Worm (Caenorhabditis elegans) whole organism, late embryonic: ENCODE results near the gene mrps-17.

ENCODE experiments used
- C08G9.2 ChIP-seq: sonication (generic microtip); optimal IDR thresholded peaks from 2 replicates; lab custom pipeline; 2016; ENCODE audit warnings: mild to moderate bottlenecking, missing genetic modification characterization, moderate library complexity, missing compliant biosample characterization
- C38D4.7 ChIP-seq: fragments of 200-800 bp; sonication (Bioruptor generic); optimal IDR thresholded peaks from 2 replicates; lab custom pipeline; 2018; ENCODE audit warnings: mild to moderate bottlenecking, missing genetic modification characterization, moderate library complexity, missing compliant biosample characterization
- K02D7.2 ChIP-seq: sonication (generic microtip); optimal IDR thresholded peaks from 2 replicates; lab custom pipeline; 2017; ENCODE audit warnings: mild to moderate bottlenecking, missing genetic modification characterization, missing compliant biosample characterization
- K09A11.1 ChIP-seq: sonication (generic microtip); optimal IDR thresholded peaks from 2 replicates; lab custom pipeline; 2017; ENCODE audit warnings: antibody characterized with exemption, mild to moderate bottlenecking, missing genetic modification characterization, missing compliant biosample characterization; ENCODE audit not compliant: insufficient read depth
- Y22D7AL.16 ChIP-seq: sonication (generic microtip); optimal IDR thresholded peaks from 2 replicates; lab custom pipeline; 2016; ENCODE audit warnings: missing genetic modification characterization, missing compliant biosample characterization
- ahr-1 ChIP-seq: sonication (generic microtip); optimal IDR thresholded peaks from 2 replicates; lab custom pipeline; 2016; ENCODE audit warnings: missing genetic modification characterization, missing compliant biosample characterization
- ama-1 ChIP-seq: fragments of 150-350 bp; optimal IDR thresholded peaks from 2 replicates; lab custom pipeline; 2014
- ceh-14 ChIP-seq: sonication (generic microtip); optimal IDR thresholded peaks from 2 replicates; lab custom pipeline; 2016; ENCODE audit warnings: missing genotype, missing genetic modification characterization, missing compliant biosample characterization
- ceh-18 ChIP-seq: sonication (generic microtip); optimal IDR thresholded peaks from 2 replicates; lab custom pipeline; 2016; ENCODE audit warnings: missing genetic modification characterization, missing compliant biosample characterization
- ceh-2 ChIP-seq: sonication (generic microtip); optimal IDR thresholded peaks from 2 replicates; lab custom pipeline; 2016; ENCODE audit warnings: missing genotype, missing genetic modification characterization, missing compliant biosample characterization
- ceh-24 ChIP-seq: sonication (generic microtip); optimal IDR thresholded peaks from 2 replicates; lab custom pipeline; 2016; ENCODE audit warnings: mild to moderate bottlenecking, missing genetic modification characterization, missing compliant biosample characterization
- ceh-30 ChIP-seq: fragments of 150-350 bp; optimal IDR thresholded peaks from 2 replicates; lab custom pipeline; 2014; ENCODE audit warnings: missing biosample characterization, missing genetic modification characterization
- ceh-31 ChIP-seq: sonication (generic microtip); optimal IDR thresholded peaks from 2 replicates; lab custom pipeline; 2016; ENCODE audit warnings: missing genetic modification characterization, missing compliant biosample characterization
- ceh-34 ChIP-seq: sonication (generic microtip); optimal IDR thresholded peaks from 2 replicates; lab custom pipeline; 2016; ENCODE audit warnings: mild to moderate bottlenecking, missing genetic modification characterization, missing compliant biosample characterization
- ceh-48 ChIP-seq: sonication (generic microtip); optimal IDR thresholded peaks from 2 replicates; lab custom pipeline; 2016; ENCODE audit warnings: missing genetic modification characterization, inconsistent platforms, missing compliant biosample characterization
- ceh-9 ChIP-seq: sonication (generic microtip); optimal IDR thresholded peaks from 2 replicates; lab custom pipeline; 2016; ENCODE audit warnings: mild to moderate bottlenecking, missing genetic modification characterization, inconsistent platforms, missing compliant biosample characterization
- che-1 ChIP-seq: sonication (generic microtip); optimal IDR thresholded peaks from 2 replicates; lab custom pipeline; 2016; ENCODE audit warnings: mild to moderate bottlenecking, missing genetic modification characterization, missing compliant biosample characterization
- elt-2 ChIP-seq: sonication (generic microtip); optimal IDR thresholded peaks from 2 replicates; lab custom pipeline; 2016; ENCODE audit warnings: missing genetic modification reagents, missing genetic modification characterization, missing compliant biosample characterization
- elt-4 ChIP-seq: sonication (generic microtip); optimal IDR thresholded peaks from 2 replicates; lab custom pipeline; 2016; ENCODE audit warnings: missing genetic modification characterization, missing compliant biosample characterization
- ets-4 ChIP-seq: sonication (generic microtip); optimal IDR thresholded peaks from 2 replicates; lab custom pipeline; 2016; ENCODE audit warnings: missing genetic modification characterization, missing compliant biosample characterization
- eyg-1 ChIP-seq: sonication (generic microtip); optimal IDR thresholded peaks from 2 replicates; lab custom pipeline; 2016; ENCODE audit warnings: missing genotype, missing genetic modification characterization, missing compliant biosample characterization
- fax-1 ChIP-seq: sonication (generic microtip); optimal IDR thresholded peaks from 2 replicates; lab custom pipeline; 2016; ENCODE audit warnings: missing genotype, missing genetic modification characterization, missing compliant biosample characterization
- fkh-10 ChIP-seq: fragments of 150-350 bp; optimal IDR thresholded peaks from 2 replicates; lab custom pipeline; 2014; ENCODE audit warnings: missing biosample characterization, missing genetic modification reagents, missing genetic modification characterization
- fkh-6 ChIP-seq: sonication (generic microtip); optimal IDR thresholded peaks from 2 replicates; lab custom pipeline; 2016; ENCODE audit warnings: missing genetic modification characterization, missing compliant biosample characterization
- gmeb-2 ChIP-seq: sonication (generic microtip); optimal IDR thresholded peaks from 2 replicates; lab custom pipeline; 2016; ENCODE audit warnings: missing genetic modification characterization, inconsistent platforms, missing compliant biosample characterization
- hlh-13 ChIP-seq: fragments of 200-800 bp; sonication (Bioruptor generic); optimal IDR thresholded peaks from 2 replicates; lab custom pipeline; 2018; ENCODE audit warnings: mild to moderate bottlenecking, missing genetic modification characterization, missing compliant biosample characterization
- hlh-15 ChIP-seq: sonication (generic microtip); optimal IDR thresholded peaks from 2 replicates; lab custom pipeline; 2016; ENCODE audit warnings: missing genetic modification characterization, missing compliant biosample characterization
- hlh-30 ChIP-seq: sonication (generic microtip); optimal IDR thresholded peaks from 2 replicates; lab custom pipeline; 2017; ENCODE audit warnings: antibody characterized with exemption, missing genetic modification characterization, missing compliant biosample characterization; ENCODE audit not compliant: insufficient read depth
- hlh-8 ChIP-seq: sonication (generic microtip); optimal IDR thresholded peaks from 2 replicates; lab custom pipeline; 2016; ENCODE audit warnings: missing genotype, missing genetic modification characterization, missing compliant biosample characterization
- madf-2 ChIP-seq: sonication (generic microtip); optimal IDR thresholded peaks from 2 replicates; lab custom pipeline; 2017; ENCODE audit warnings: missing genetic modification characterization, missing compliant biosample characterization
- mec-3 ChIP-seq: sonication (generic microtip); optimal IDR thresholded peaks from 2 replicates; lab custom pipeline; 2016; ENCODE audit warnings: borderline replicate concordance, missing genetic modification characterization, missing compliant biosample characterization
- nhr-11 ChIP-seq: fragments of 150-350 bp; optimal IDR thresholded peaks from 2 replicates; lab custom pipeline; 2014; ENCODE audit warnings: missing biosample characterization, missing genetic modification characterization
- pax-1 ChIP-seq: fragments of 150-350 bp; optimal IDR thresholded peaks from 2 replicates; lab custom pipeline; 2014; ENCODE audit warnings: missing biosample characterization, missing genetic modification characterization
- pqm-1 ChIP-seq: sonication (generic microtip); optimal IDR thresholded peaks from 2 replicates; lab custom pipeline; 2016; ENCODE audit warnings: missing genetic modification characterization, missing compliant biosample characterization
- pros-1 ChIP-seq: fragments of 150-350 bp; optimal IDR thresholded peaks from 2 replicates; lab custom pipeline; 2014; ENCODE audit warnings: missing biosample characterization, missing genetic modification reagents, missing genetic modification characterization
- ref-2 ChIP-seq: sonication (generic microtip); optimal IDR thresholded peaks from 2 replicates; lab custom pipeline; 2016; ENCODE audit warnings: missing genetic modification characterization, missing compliant biosample characterization
- rnt-1 ChIP-seq: sonication (generic microtip); optimal IDR thresholded peaks from 2 replicates; lab custom pipeline; 2016; ENCODE audit warnings: missing genetic modification characterization, missing compliant biosample characterization
- sdc-2 ChIP-seq: sonication (generic microtip); optimal IDR thresholded peaks from 2 replicates; lab custom pipeline; 2016; ENCODE audit warnings: missing genotype, missing genetic modification characterization, missing compliant biosample characterization
- sox-4 ChIP-seq: sonication (generic microtip); optimal IDR thresholded peaks from 2 replicates; lab custom pipeline; 2017; ENCODE audit warnings: mild to moderate bottlenecking, missing genetic modification characterization, inconsistent platforms, missing compliant biosample characterization
- tbx-7 ChIP-seq: sonication (generic microtip); optimal IDR thresholded peaks from 2 replicates; lab custom pipeline; 2016; ENCODE audit warnings: missing genotype, missing genetic modification characterization, missing compliant biosample characterization
- ttx-3 ChIP-seq: sonication (generic microtip); optimal IDR thresholded peaks from 2 replicates; lab custom pipeline; 2016; ENCODE audit warnings: missing genetic modification reagents, missing genetic modification characterization, missing compliant biosample characterization
- unc-3 ChIP-seq, 2 experiments: fragments of 200-800 bp in 1 of 2; sonication (Bioruptor generic) in 1 of 2; sonication (generic microtip) in 1 of 2; conservative IDR thresholded peaks in 1 of 2; optimal IDR thresholded peaks in 1 of 2; 2 replicates each; pipeline versions ENCODE4 v1.3.6 to Lab custom; 2016 to 2022; ENCODE audit warnings: missing compliant biosample characterization in 2 of 2, missing genetic modification characterization in 2 of 2, missing genetic modification reagents in 1 of 2
- unc-42 ChIP-seq: sonication (generic microtip); optimal IDR thresholded peaks from 2 replicates; lab custom pipeline; 2016; ENCODE audit warnings: missing genotype, missing genetic modification characterization, missing compliant biosample characterization
- unc-55 ChIP-seq: sonication (generic microtip); optimal IDR thresholded peaks from 2 replicates; lab custom pipeline; 2017; ENCODE audit warnings: missing biosample characterization, missing genetic modification reagents, missing genetic modification characterization
- unc-86 ChIP-seq: sonication (generic microtip); optimal IDR thresholded peaks from 2 replicates; lab custom pipeline; 2016; ENCODE audit warnings: missing genetic modification characterization, missing compliant biosample characterization
- ztf-16 ChIP-seq: sonication (generic microtip); optimal IDR thresholded peaks from 2 replicates; lab custom pipeline; 2017; ENCODE audit warnings: missing genetic modification characterization, missing compliant biosample characterization

Gene mrps-17

DNA sequence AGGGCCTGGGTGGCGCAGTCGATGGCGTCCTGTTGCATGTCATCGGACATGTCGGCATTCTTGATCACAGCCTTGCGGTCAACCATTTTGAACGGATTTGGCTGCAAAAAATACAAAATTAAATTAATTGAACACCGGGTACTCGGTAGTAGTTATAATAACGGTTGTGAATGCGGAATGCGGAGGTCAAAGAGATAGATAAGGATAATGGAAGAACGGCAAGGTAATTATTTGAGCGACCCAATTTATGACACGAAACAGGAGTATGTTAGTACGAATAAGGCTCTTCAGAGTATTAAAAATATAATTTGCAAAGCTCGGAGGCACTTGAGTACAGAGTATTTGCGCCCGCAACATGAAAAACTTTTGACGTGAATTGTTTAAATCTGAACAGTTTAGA lies 32.1 kb upstream of the mrps-17 start, which contains the start of gene dlc-1:
TSS of gene dlc-1 (minus strand) at position 101 of the 400 bp plus-strand sequence.
- TF ChIP-seq fkh-6 (no peak), ets-4 (tag; lab: Kevin White, UChicago) (no peak), pax-1 (tag; lab: Kevin White, UChicago) (no peak), fax-1 (tag; lab: Kevin White, UChicago) (no peak), K09A11.1 (tag; lab: Kevin White, UChicago) (no peak)

ce11 chrIII:6462610-6463009 lies 31.0 kb upstream of the mrps-17 start, which contains the start of gene T26A5.8:
T26A5.8 (minus strand) TSS chrIII:6462856.
- no peak for TF ChIP-seq ceh-34 (tag; lab: Kevin White, UChicago)
- no peak for TF ChIP-seq ceh-2
- no peak for TF ChIP-seq Y22D7AL.16 (tag; lab: Kevin White, UChicago)
- no peak for TF ChIP-seq ztf-16 (tag; lab: Kevin White, UChicago)
- TF ChIP-seq ceh-18 (tag; lab: Kevin White, UChicago): no peak
- no peak for TF ChIP-seq unc-55 (GFP tag; lab: Kevin White, UChicago)
- no peak for TF ChIP-seq madf-2 (tag; lab: Kevin White, UChicago)
- TF ChIP-seq ceh-14: no peak
- no peak for TF ChIP-seq fkh-10 (GFP tag; lab: Kevin White, UChicago)
- no peak for TF ChIP-seq unc-42 (tag; lab: Kevin White, UChicago)
- no peak for TF ChIP-seq gmeb-2 (tag; lab: Kevin White, UChicago)
- no peak for TF ChIP-seq tbx-7 (tag; lab: Kevin White, UChicago)
- TF ChIP-seq hlh-8: no peak
- TF ChIP-seq sox-4 (tag; lab: Kevin White, UChicago): no peak
- TF ChIP-seq C08G9.2: no peak

ce11 chrIII:6459820-6460219 lies 28.2 kb upstream of the mrps-17 start, which contains the start of gene algn-1:
algn-1 (plus strand) TSS chrIII:6460120.
- TF ChIP-seq elt-4 (tag; lab: Kevin White, UChicago): no peak
- no peak for TF ChIP-seq fkh-10 (GFP tag; lab: Kevin White, UChicago)
- TF ChIP-seq ttx-3: no peak
- TF ChIP-seq mec-3 (tag; lab: Kevin White, UChicago): no peak
- TF ChIP-seq tbx-7 (tag; lab: Kevin White, UChicago): no peak
- no peak for TF ChIP-seq ceh-48 (tag; lab: Kevin White, UChicago)
- no peak for TF ChIP-seq K09A11.1 (tag; lab: Kevin White, UChicago)
- no peak for TF ChIP-seq sdc-2 (tag; lab: Kevin White, UChicago)
- TF ChIP-seq K02D7.2: no peak
- no peak for TF ChIP-seq pqm-1
- no peak for TF ChIP-seq ahr-1
- TF ChIP-seq hlh-30 (tag; lab: Kevin White, UChicago): no peak
- no peak for TF ChIP-seq elt-2 (tag; lab: Kevin White, UChicago)
- no peak for TF ChIP-seq madf-2 (tag; lab: Kevin White, UChicago)
- no peak for TF ChIP-seq ceh-9
- no peak for TF ChIP-seq ceh-24
- TF ChIP-seq unc-86 (tag; lab: Kevin White, UChicago): no peak
- no peak for TF ChIP-seq unc-42 (tag; lab: Kevin White, UChicago)
- TF ChIP-seq C38D4.7 (GFP tag; lab: Kevin White, UChicago): no peak

- TF ChIP-seq che-1 (tag; lab: Kevin White, UChicago) (no peak), rnt-1 (no peak), ceh-30 (tag; lab: Kevin White, UChicago) (no peak), hlh-13 (GFP tag; lab: Kevin White, UChicago) (no peak), eyg-1 (tag; lab: Kevin White, UChicago) (no peak), sdc-2 (tag; lab: Kevin White, UChicago) (no peak), ref-2 (tag; lab: Kevin White, UChicago) (no peak), ceh-34 (tag; lab: Kevin White, UChicago) (no peak), C38D4.7 (GFP tag; lab: Kevin White, UChicago) (no peak), hlh-15 (tag; lab: Kevin White, UChicago) (no peak), ceh-31 (tag; lab: Kevin White, UChicago) (no peak), Y22D7AL.16 (tag; lab: Kevin White, UChicago) (no peak), unc-55 (GFP tag; lab: Kevin White, UChicago) (no peak), ama-1 (lab: Kevin White, UChicago) (no peak), unc-3 (GFP tag; conservative IDR thresholded peaks at IDR 0.05; lab: Robert Waterston, UW) (no peak), unc-3 (tag; optimal IDR thresholded peaks at IDR 0.05; lab: Kevin White, UChicago) (no peak), ets-4 (tag; lab: Kevin White, UChicago) (no peak), nhr-11 (tag; lab: Kevin White, UChicago) (no peak), pros-1 (tag; lab: Kevin White, UChicago) (no peak)
These were observed 22.6 kb upstream of the mrps-17 start, which contains the start of gene jhdm-1 for ce11 chrIII:6454183-6454582. jhdm-1 (plus strand) TSS chrIII:6454483.
